Fruit fly (Drosophila melanogaster) whole organism, embryonic: Measurements from ENCODE around the gene CG46467.

Source experiments
- Aef1 ChIP-seq: fragments of 200-800 bp; sonication (Bioruptor generic); IDR thresholded peaks from 3 replicates; pipeline ENCODE4 v1.3.6; 2022; ENCODE audit warnings: missing biosample characterization, missing genetic modification characterization
- CG14710 ChIP-seq: fragments of 200-800 bp; sonication (Bioruptor generic); optimal IDR thresholded peaks from 3 replicates; lab custom pipeline; 2019; ENCODE audit warnings: missing biosample characterization, mild to moderate bottlenecking, missing genetic modification characterization, moderate library complexity
- CTCF ChIP-seq: fragments of 200-800 bp; sonication (Bioruptor generic); optimal IDR thresholded peaks from 2 replicates; lab custom pipeline; 2017; ENCODE audit warnings: missing biosample characterization, mild to moderate bottlenecking, missing genetic modification characterization, moderate library complexity
- Lpt ChIP-seq: fragments of >200 bp; optimal IDR thresholded peaks from 2 replicates; lab custom pipeline; 2018; ENCODE audit warnings: missing biosample characterization, missing genetic modification characterization
- Mrtf ChIP-seq: fragments of 200-800 bp; sonication (Bioruptor generic); IDR thresholded peaks from 3 replicates; pipeline ENCODE4 v1.3.6; 2022; ENCODE audit warnings: missing biosample characterization, missing genetic modification characterization
- NC2β ChIP-seq: fragments of 200-800 bp; sonication (Bioruptor generic); optimal IDR thresholded peaks from 2 replicates; lab custom pipeline; 2016; ENCODE audit warnings: missing biosample characterization, missing genetic modification characterization
- Nf-YB ChIP-seq: fragments of 200-800 bp; sonication (Bioruptor generic); optimal IDR thresholded peaks from 3 replicates; lab custom pipeline; 2019; ENCODE audit warnings: missing biosample characterization, mild to moderate bottlenecking, missing genetic modification characterization, moderate library complexity
- ara ChIP-seq: fragments of 200-800 bp; sonication (Bioruptor generic); IDR thresholded peaks from 2 replicates; pipeline ENCODE4 v1.3.6; 2022; ENCODE audit warnings: missing biosample characterization, missing genetic modification characterization
- caup ChIP-seq: fragments of 200-800 bp; sonication (Bioruptor generic); optimal IDR thresholded peaks from 3 replicates; lab custom pipeline; 2017; ENCODE audit warnings: missing biosample characterization, mild to moderate bottlenecking, missing genetic modification characterization, moderate library complexity; ENCODE audit not compliant: severe bottlenecking
- dm ChIP-seq: fragments of 200-800 bp; sonication (Bioruptor generic); optimal IDR thresholded peaks from 3 replicates; lab custom pipeline; 2016; ENCODE audit warnings: missing biosample characterization, missing genetic modification characterization
- sd ChIP-seq: fragments of 200-800 bp; sonication (Bioruptor generic); optimal IDR thresholded peaks from 3 replicates; lab custom pipeline; 2018; ENCODE audit warnings: missing biosample characterization, mild to moderate bottlenecking, missing genetic modification characterization, moderate library complexity
- unpg ChIP-seq: fragments of 200-800 bp; sonication (Bioruptor generic); optimal IDR thresholded peaks from 3 replicates; lab custom pipeline; 2018; ENCODE audit warnings: missing biosample characterization, mild to moderate bottlenecking, missing genetic modification characterization, moderate library complexity
- wek ChIP-seq: fragments of 200-800 bp; sonication (Bioruptor generic); optimal IDR thresholded peaks from 3 replicates; lab custom pipeline; 2018; ENCODE audit warnings: missing biosample characterization, mild to moderate bottlenecking, missing genetic modification characterization, moderate library complexity
- zfh1 ChIP-seq: fragments of 200-800 bp; sonication (Bioruptor generic); IDR thresholded peaks from 3 replicates; pipeline ENCODE4 v1.3.6; 2022; ENCODE audit warnings: missing biosample characterization, missing genetic modification characterization

- no peak for TF ChIP-seq Aef1
- no peak for TF ChIP-seq Nf-YB
- no peak for TF ChIP-seq Mrtf (GFP tag; lab: Robert Waterston, UW)
- TF ChIP-seq dm (GFP tag; lab: Kevin White, UChicago), result no peak
- no peak for TF ChIP-seq sd
- TF ChIP-seq CTCF (GFP tag; lab: Kevin White, UChicago), result no peak
- no peak for TF ChIP-seq unpg (GFP tag; lab: Kevin White, UChicago)
- no peak for TF ChIP-seq caup (GFP tag; lab: Kevin White, UChicago)
- TF ChIP-seq wek (GFP tag; lab: Kevin White, UChicago), result no peak
- TF ChIP-seq Lpt (GFP tag; lab: Kevin White, UChicago), result no peak
- no peak for TF ChIP-seq ara (GFP tag; lab: Robert Waterston, UW)
- no peak for TF ChIP-seq CG14710 (tag; lab: Kevin White, UChicago)
- TF ChIP-seq NC2β, result no peak
- no peak for TF ChIP-seq zfh1
These were observed 12.0 kb downstream of the CG46467 start for dm6 chr3R:9886341-9886959.
